Fruit fly (Drosophila melanogaster) whole organism, embryonic: Measurements from ENCODE around the gene CG13108.

ENCODE experiments used
- Adf1 ChIP-seq: fragments of 200-800 bp; sonication (Bioruptor generic); IDR thresholded peaks from 2 replicates; pipeline ENCODE4 v1.3.6; 2022; ENCODE audit warnings: missing biosample characterization, missing genetic modification characterization
- Atf6 ChIP-seq: fragments of 200-800 bp; sonication (Bioruptor generic); IDR thresholded peaks from 2 replicates; pipeline ENCODE4 v1.3.6; 2022; ENCODE audit warnings: missing biosample characterization, missing genetic modification characterization
- CG10959 ChIP-seq: fragments of 200-800 bp; sonication (Bioruptor generic); IDR thresholded peaks from 2 replicates; pipeline ENCODE4 v1.3.6; 2022; ENCODE audit warnings: missing biosample characterization, missing genetic modification characterization
- CG15601 ChIP-seq: fragments of 200-800 bp; sonication (Bioruptor generic); optimal IDR thresholded peaks from 3 replicates; lab custom pipeline; 2019; ENCODE audit warnings: missing biosample characterization, mild to moderate bottlenecking, missing genetic modification characterization, moderate library complexity
- CG17802 ChIP-seq: fragments of 200-800 bp; sonication (Bioruptor generic); optimal IDR thresholded peaks from 2 replicates; lab custom pipeline; 2018; ENCODE audit warnings: missing biosample characterization, mild to moderate bottlenecking, missing genetic modification characterization, moderate library complexity
- CG17829 ChIP-seq: fragments of 200-800 bp; optimal IDR thresholded peaks from 2 replicates; lab custom pipeline; 2019; ENCODE audit warnings: missing biosample characterization, mild to moderate bottlenecking, missing genetic modification characterization, moderate library complexity
- CG18262 ChIP-seq: fragments of 200-800 bp; optimal IDR thresholded peaks from 3 replicates; lab custom pipeline; 2019; ENCODE audit warnings: missing biosample characterization, mild to moderate bottlenecking, missing genetic modification characterization, moderate library complexity
- CG18599 ChIP-seq: fragments of 200-800 bp; sonication (Bioruptor generic); optimal IDR thresholded peaks from 3 replicates; lab custom pipeline; 2017; ENCODE audit warnings: missing biosample characterization, missing genetic modification characterization, mild to moderate bottlenecking, moderate library complexity, missing genetic modification reagents
- CG2199 ChIP-seq: fragments of 200-800 bp; sonication (Bioruptor generic); IDR thresholded peaks from 3 replicates; pipeline ENCODE4 v1.3.6; 2022; ENCODE audit warnings: missing biosample characterization, missing genetic modification characterization
- CG2202 ChIP-seq: fragments of 200-800 bp; sonication (Bioruptor generic); optimal IDR thresholded peaks from 2 replicates; lab custom pipeline; 2018; ENCODE audit warnings: missing biosample characterization, mild to moderate bottlenecking, missing genetic modification characterization
- CG2712 ChIP-seq: fragments of 200-800 bp; optimal IDR thresholded peaks from 3 replicates; lab custom pipeline; 2019; ENCODE audit warnings: missing biosample characterization, mild to moderate bottlenecking, missing genetic modification characterization, moderate library complexity
- CG31441 ChIP-seq: fragments of 200-800 bp; sonication (Bioruptor generic); IDR thresholded peaks from 2 replicates; pipeline ENCODE4 v1.3.6; 2022; ENCODE audit warnings: missing biosample characterization, missing genetic modification characterization
- CG33557 ChIP-seq: fragments of 200-800 bp; sonication (Bioruptor generic); optimal IDR thresholded peaks from 2 replicates; lab custom pipeline; 2019; ENCODE audit warnings: missing biosample characterization, mild to moderate bottlenecking, missing genetic modification characterization, moderate library complexity
- CG6683 ChIP-seq: fragments of 200-800 bp; sonication (Bioruptor generic); optimal IDR thresholded peaks from 2 replicates; lab custom pipeline; 2017; ENCODE audit warnings: missing biosample characterization, mild to moderate bottlenecking, missing genetic modification characterization, missing genetic modification reagents
- CG8290 ChIP-seq, 3 experiments: fragments of 200-800 bp; sonication (Bioruptor generic); optimal IDR thresholded peaks; 2 replicates each; lab custom pipeline; 2016 to 2019; ENCODE audit warnings: missing biosample characterization in 3 of 3, missing genetic modification characterization in 3 of 3, mild to moderate bottlenecking in 2 of 3, moderate library complexity in 1 of 3
- CG9215 ChIP-seq: fragments of 200-800 bp; sonication (Bioruptor generic); IDR thresholded peaks from 2 replicates; pipeline ENCODE4 v1.3.6; 2022; ENCODE audit warnings: missing biosample characterization, missing genetic modification characterization
- Camta ChIP-seq: fragments of 200-800 bp; sonication (Bioruptor generic); optimal IDR thresholded peaks from 2 replicates; lab custom pipeline; 2016; ENCODE audit warnings: missing biosample characterization, missing genetic modification characterization
- CkIIα-i1 ChIP-seq: fragments of 200-800 bp; sonication (Bioruptor generic); IDR thresholded peaks from 2 replicates; pipeline ENCODE4 v1.3.6; 2022; ENCODE audit warnings: missing biosample characterization, missing genetic modification characterization
- Deaf1 ChIP-seq: fragments of 200-800 bp; optimal IDR thresholded peaks from 3 replicates; lab custom pipeline; 2019; ENCODE audit warnings: missing biosample characterization, mild to moderate bottlenecking, missing genetic modification characterization, moderate library complexity
- Drgx ChIP-seq: fragments of 200-800 bp; sonication (Bioruptor generic); IDR thresholded peaks from 2 replicates; pipeline ENCODE4 v1.3.6; 2022; ENCODE audit warnings: missing biosample characterization, missing genetic modification characterization
- Elba2 ChIP-seq: fragments of 200-800 bp; sonication (Bioruptor generic); optimal IDR thresholded peaks from 3 replicates; lab custom pipeline; 2016; ENCODE audit warnings: missing biosample characterization, missing genetic modification characterization
- HHEX ChIP-seq: fragments of 200-800 bp; sonication (Bioruptor generic); optimal IDR thresholded peaks from 3 replicates; lab custom pipeline; 2017; ENCODE audit warnings: missing biosample characterization, mild to moderate bottlenecking, missing genetic modification characterization, missing genetic modification reagents
- HLHmδ ChIP-seq: fragments of 200-800 bp; sonication (Bioruptor generic); optimal IDR thresholded peaks from 2 replicates; lab custom pipeline; 2018; ENCODE audit warnings: missing biosample characterization, mild to moderate bottlenecking, missing genetic modification characterization, moderate library complexity
- Lhr ChIP-seq: fragments of 200-800 bp; sonication (Bioruptor generic); optimal IDR thresholded peaks from 3 replicates; lab custom pipeline; 2017; ENCODE audit warnings: mild to moderate bottlenecking, missing biosample characterization, missing genetic modification reagents, missing genetic modification characterization
- NK7.1 ChIP-seq: fragments of 200-800 bp; sonication (Bioruptor generic); optimal IDR thresholded peaks from 3 replicates; lab custom pipeline; 2016; ENCODE audit warnings: missing biosample characterization, missing genetic modification characterization
- NfI ChIP-seq: fragments of 200-800 bp; sonication (Bioruptor generic); optimal IDR thresholded peaks from 3 replicates; lab custom pipeline; 2018; ENCODE audit warnings: missing biosample characterization, mild to moderate bottlenecking, missing genetic modification characterization, moderate library complexity
- Sry-δ ChIP-seq: fragments of 200-800 bp; sonication (Bioruptor generic); optimal IDR thresholded peaks from 2 replicates; lab custom pipeline; 2016; ENCODE audit warnings: missing biosample characterization, missing genetic modification characterization
- Ssrp ChIP-seq: fragments of 200-800 bp; sonication (Bioruptor generic); optimal IDR thresholded peaks from 2 replicates; lab custom pipeline; 2018; ENCODE audit warnings: missing biosample characterization, mild to moderate bottlenecking, missing genetic modification characterization, moderate library complexity
- Xrp1 ChIP-seq: fragments of 200-800 bp; sonication (Bioruptor generic); IDR thresholded peaks from 2 replicates; pipeline ENCODE4 v1.3.6; 2022; ENCODE audit warnings: missing biosample characterization, missing genetic modification characterization
- abd-A ChIP-seq: fragments of 200-800 bp; sonication (Bioruptor generic); optimal IDR thresholded peaks from 3 replicates; lab custom pipeline; 2019; ENCODE audit warnings: missing biosample characterization, mild to moderate bottlenecking, missing genetic modification characterization, moderate library complexity
- ara ChIP-seq: fragments of 200-800 bp; sonication (Bioruptor generic); IDR thresholded peaks from 2 replicates; pipeline ENCODE4 v1.3.6; 2022; ENCODE audit warnings: missing biosample characterization, missing genetic modification characterization
- bsh ChIP-seq, 2 experiments: fragments of 200-800 bp; sonication (Bioruptor generic); optimal IDR thresholded peaks; 2 replicates each; lab custom pipeline; 2017 to 2018; ENCODE audit warnings: mild to moderate bottlenecking in 2 of 2, missing biosample characterization in 2 of 2, missing genetic modification characterization in 2 of 2, moderate library complexity in 1 of 2
- btn ChIP-seq: fragments of 200-800 bp; sonication (Bioruptor generic); optimal IDR thresholded peaks from 2 replicates; lab custom pipeline; 2016; ENCODE audit warnings: missing biosample characterization, missing genetic modification characterization
- chinmo ChIP-seq: fragments of 200-800 bp; sonication (Bioruptor generic); IDR thresholded peaks from 4 replicates; pipeline ENCODE4 v1.3.6; 2022; ENCODE audit warnings: missing biosample characterization, missing genetic modification characterization; ENCODE audit not compliant: partially characterized antibody
- chm ChIP-seq: fragments of 200-800 bp; sonication (Bioruptor generic); IDR thresholded peaks from 2 replicates; pipeline ENCODE4 v1.3.6; 2022; ENCODE audit warnings: missing biosample characterization, missing genetic modification characterization
- crol ChIP-seq: fragments of 200-800 bp; sonication (Bioruptor generic); IDR thresholded peaks from 2 replicates; pipeline ENCODE4 v1.3.6; 2022; ENCODE audit warnings: missing biosample characterization, missing genetic modification characterization
- dati ChIP-seq: fragments of 200-800 bp; sonication (Bioruptor generic); IDR thresholded peaks from 2 replicates; pipeline ENCODE4 v1.3.6; 2022; ENCODE audit warnings: missing biosample characterization, missing genetic modification characterization
- ftz-f1 ChIP-seq: fragments of 200-800 bp; sonication (Bioruptor generic); optimal IDR thresholded peaks from 2 replicates; lab custom pipeline; 2016; ENCODE audit warnings: missing biosample characterization, missing genetic modification characterization
- gcm2 ChIP-seq: fragments of 200-800 bp; sonication (Bioruptor generic); optimal IDR thresholded peaks from 2 replicates; lab custom pipeline; 2016; ENCODE audit warnings: missing biosample characterization, missing genetic modification characterization
- insv ChIP-seq, 2 experiments: fragments of 200-800 bp; sonication (Bioruptor generic); optimal IDR thresholded peaks; 3 replicates each; lab custom pipeline; 2016 to 2018; ENCODE audit warnings: missing biosample characterization in 2 of 2, missing genetic modification characterization in 2 of 2
- kni ChIP-seq: fragments of 200-800 bp; sonication (Bioruptor generic); optimal IDR thresholded peaks from 3 replicates; lab custom pipeline; 2017; ENCODE audit warnings: mild to moderate bottlenecking, missing biosample characterization, missing genetic modification reagents, missing genetic modification characterization
- nom ChIP-seq: fragments of 200-800 bp; sonication (Bioruptor generic); optimal IDR thresholded peaks from 2 replicates; lab custom pipeline; 2017; ENCODE audit warnings: missing biosample characterization, missing genetic modification characterization, mild to moderate bottlenecking, moderate library complexity, missing genetic modification reagents
- pros ChIP-seq: fragments of 200-800 bp; sonication (Bioruptor generic); optimal IDR thresholded peaks from 3 replicates; lab custom pipeline; 2019; ENCODE audit warnings: missing biosample characterization, mild to moderate bottlenecking, missing genetic modification characterization, moderate library complexity
- sd ChIP-seq: fragments of 200-800 bp; sonication (Bioruptor generic); optimal IDR thresholded peaks from 3 replicates; lab custom pipeline; 2018; ENCODE audit warnings: missing biosample characterization, mild to moderate bottlenecking, missing genetic modification characterization, moderate library complexity
- seq ChIP-seq: fragments of 200-800 bp; sonication (Bioruptor generic); IDR thresholded peaks from 2 replicates; pipeline ENCODE4 v1.3.6; 2022; ENCODE audit warnings: missing biosample characterization, missing genetic modification characterization
- sqz ChIP-seq: fragments of 200-800 bp; sonication (Bioruptor generic); optimal IDR thresholded peaks from 3 replicates; lab custom pipeline; 2018; ENCODE audit warnings: missing biosample characterization, mild to moderate bottlenecking, missing genetic modification characterization
- trem ChIP-seq: fragments of 200-800 bp; optimal IDR thresholded peaks from 3 replicates; lab custom pipeline; 2019; ENCODE audit warnings: missing biosample characterization, mild to moderate bottlenecking, missing genetic modification characterization, moderate library complexity
- tx ChIP-seq: fragments of 200-800 bp; sonication (Bioruptor generic); optimal IDR thresholded peaks from 2 replicates; lab custom pipeline; 2016; ENCODE audit warnings: missing biosample characterization, missing genetic modification characterization

The CG13108 gene

dm6 chr2L:9190270-9190669 is 26.2 kb downstream of the CG13108 start (continued):
- TF ChIP-seq CG18599 (GFP tag; lab: Kevin White, UChicago), result peak; percentile 23
- TF ChIP-seq HHEX (GFP tag; lab: Kevin White, UChicago), result peak; percentile 32
- peak; percentile 34; the same call in 1 of the 2 replicates for TF ChIP-seq Drgx (GFP tag; lab: Robert Waterston, UW)
- peak; percentile 9 for TF ChIP-seq Camta (GFP tag; lab: Kevin White, UChicago)
- no peak for TF ChIP-seq CG6683
- 0 out of 2 replicates have a peak, but pooled peaks have one; percentile 53 for TF ChIP-seq chm (GFP tag; lab: Robert Waterston, UW)
- peak; percentile 34 for TF ChIP-seq CG17829 (tag; lab: Kevin White, UChicago)
- TF ChIP-seq HLHmδ (GFP tag; lab: Kevin White, UChicago), result peak; percentile 28
- TF ChIP-seq sqz (GFP tag; lab: Kevin White, UChicago), result peak; percentile 37
- peak; percentile 65 for TF ChIP-seq Lhr
- peak; percentile 14 for TF ChIP-seq sd (tag; lab: Kevin White, UChicago)
- peak; percentile 66 for TF ChIP-seq crol (GFP tag; lab: Robert Waterston, UW)
- TF ChIP-seq CG2202, result peak; percentile 75
- no peak for TF ChIP-seq pros
- TF ChIP-seq Atf6 (GFP tag; lab: Robert Waterston, UW), result no peak

dm6 chr2L:9192313-9192712 is 28.3 kb downstream of the CG13108 start:
- TF ChIP-seq Elba2 (GFP tag; lab: Kevin White, UChicago) (no peak), seq (GFP tag; lab: Robert Waterston, UW) (no peak), NfI (GFP tag; lab: Kevin White, UChicago) (no peak), trem (tag; lab: Kevin White, UChicago) (no peak), CG6683 (no peak), ftz-f1 (GFP tag; lab: Kevin White, UChicago) (no peak), CG17802 (no peak), Deaf1 (tag; lab: Kevin White, UChicago) (no peak), insv (GFP tag; optimal IDR thresholded peaks at IDR 0.05; lab: Kevin White, UChicago) (no peak), chinmo (GFP tag; lab: Robert Waterston, UW) (0 out of 4 replicates have a peak, but pooled peaks have one; percentile 9), sd (tag; lab: Kevin White, UChicago) (peak; percentile 47), Adf1 (GFP tag; lab: Robert Waterston, UW) (no peak), tx (no peak), dati (GFP tag; lab: Robert Waterston, UW) (no peak), CG9215 (GFP tag; lab: Robert Waterston, UW) (no peak), Sry-δ (GFP tag; lab: Kevin White, UChicago) (no peak)

- no peak for TF ChIP-seq Xrp1 (GFP tag; lab: Robert Waterston, UW)
- no peak for TF ChIP-seq CG8290 (GFP tag; optimal IDR thresholded peaks at IDR 0.05; lab: Kevin White, UChicago)
- peak in 1 of 2 experiments; percentile 21 for TF ChIP-seq CG8290 (tag; optimal IDR thresholded peaks at IDR 0.05; lab: Kevin White, UChicago)
- no peak for TF ChIP-seq CkIIα-i1 (GFP tag; lab: Robert Waterston, UW)
- TF ChIP-seq nom, result no peak
- TF ChIP-seq trem (tag; lab: Kevin White, UChicago), result peak; percentile 19
- peak; percentile 48 for TF ChIP-seq CG15601 (tag; lab: Kevin White, UChicago)
- peak; percentile 19 for TF ChIP-seq CG2712 (tag; lab: Kevin White, UChicago)
- TF ChIP-seq CG10959 (GFP tag; lab: Robert Waterston, UW), result no peak
- peak; percentile 87 for TF ChIP-seq kni (GFP tag; lab: Kevin White, UChicago)
- peak; percentile 84; the same call in 2 of the 3 replicates for TF ChIP-seq CG2199 (GFP tag; lab: Robert Waterston, UW)
- TF ChIP-seq bsh (GFP tag; optimal IDR thresholded peaks at IDR 0.05; lab: Kevin White, UChicago), result peak in 1 of 2 experiments; percentile 53
- peak; percentile 21 for TF ChIP-seq abd-A (tag; lab: Kevin White, UChicago)
- TF ChIP-seq CG33557 (GFP tag; lab: Kevin White, UChicago), result peak; percentile 85
- TF ChIP-seq gcm2 (GFP tag; lab: Kevin White, UChicago), result no peak
- TF ChIP-seq CG18262 (tag; lab: Kevin White, UChicago), result peak; percentile 26
- TF ChIP-seq Ssrp (tag; lab: Kevin White, UChicago), result no peak
- peak; percentile 27; the same call in 1 of the 2 replicates for TF ChIP-seq ara (GFP tag; lab: Robert Waterston, UW)
- no peak for TF ChIP-seq NK7.1 (GFP tag; lab: Kevin White, UChicago)
- TF ChIP-seq btn (GFP tag; lab: Kevin White, UChicago), result no peak
- peak; percentile 21; the same call in 1 of the 2 replicates for TF ChIP-seq CG31441 (GFP tag; lab: Robert Waterston, UW)
Observed at dm6 chr2L:9193672-9194071, 29.6 kb downstream of the CG13108 start.
